Fruit fly (Drosophila melanogaster): ENCODE data around the gene Syx17.

The Syx17 gene

DNA sequence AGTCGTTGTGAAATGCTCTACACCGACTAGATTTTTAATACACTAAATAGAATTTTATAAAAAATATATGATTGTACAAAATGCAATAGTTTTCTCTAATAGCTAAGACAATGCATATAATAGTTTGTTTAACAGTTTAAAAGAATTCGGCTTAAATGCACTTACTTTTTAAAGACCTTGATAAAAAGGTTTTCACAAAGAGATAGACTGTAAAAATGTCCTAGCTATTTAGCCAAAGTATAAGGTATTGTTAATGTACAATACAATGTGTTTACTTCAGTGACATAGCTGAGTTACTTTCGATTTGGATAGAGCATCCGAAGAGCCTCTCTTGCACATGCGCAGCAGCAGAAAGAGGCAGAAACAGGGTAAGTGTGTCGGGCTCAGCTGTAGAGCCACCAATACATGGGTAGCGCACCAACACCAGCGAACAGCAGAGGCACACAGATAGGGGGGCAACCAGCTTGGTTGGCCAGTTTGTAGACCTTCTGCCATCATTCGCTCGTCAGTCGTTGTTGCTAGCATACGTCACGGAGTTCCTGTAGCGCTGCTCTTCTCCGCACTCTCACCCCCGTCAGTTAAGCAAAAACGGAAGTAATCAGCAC is 3.5 kb downstream of the Syx17 start, which contains the start of gene TP53INP (continued):
- TF ChIP-seq Hmr (GFP tag; optimal IDR thresholded peaks at IDR 0.05) (peak; percentile 92), CG10147 (GFP tag; optimal IDR thresholded peaks at IDR 0.05) (peak; percentile 93), gsb-n (tag; optimal IDR thresholded peaks at IDR 0.05) (peak; percentile 81), jigr1 (GFP tag; IDR thresholded peaks at IDR 0.05) (peak; percentile 73), klu (GFP tag; IDR thresholded peaks at IDR 0.05) (peak; percentile 69; the same call in 1 of the 2 replicates), HLH4C (GFP tag; IDR thresholded peaks at IDR 0.05; ENCODE audit: partially characterized antibody) (no peak), CG2678 (tag; optimal IDR thresholded peaks at IDR 0.05) (peak; percentile 95), Kr (GFP tag; optimal IDR thresholded peaks at IDR 0.05) (no peak), ase (GFP tag; IDR thresholded peaks at IDR 0.05) (peak; percentile 48; the same call in 2 of the 3 replicates), CG13287 (GFP tag; IDR thresholded peaks at IDR 0.05; ENCODE audit: partially characterized antibody) (peak; percentile 28; the same call in 1 of the 2 replicates), insv (GFP tag; optimal IDR thresholded peaks at IDR 0.05) (peak in 1 of 2 experiments; percentile 66), org-1 (GFP tag; optimal IDR thresholded peaks at IDR 0.05) (peak; percentile 91), CG10979 (tag; optimal IDR thresholded peaks at IDR 0.05) (peak; percentile 93), pum (GFP tag; optimal IDR thresholded peaks at IDR 0.05) (peak; percentile 75), zfh1 (GFP tag; IDR thresholded peaks at IDR 0.05) (peak; percentile 60; the same call in 2 of the 3 replicates), dm (GFP tag; optimal IDR thresholded peaks at IDR 0.05) (peak; percentile 63), CG3995 (GFP tag; optimal IDR thresholded peaks at IDR 0.05) (no peak), sna (GFP tag; IDR thresholded peaks at IDR 0.05; ENCODE audit: partially characterized antibody) (no peak), hth (optimal IDR thresholded peaks at IDR 0.05) (no peak), CG6272 (GFP tag; IDR thresholded peaks at IDR 0.05) (0 out of 2 replicates have a peak, but pooled peaks have one; percentile 20), ac (GFP tag; optimal IDR thresholded peaks at IDR 0.05) (peak; percentile 71), bsh (GFP tag; optimal IDR thresholded peaks at IDR 0.05) (peak; percentile 86 to 87), CG4328 (GFP tag; optimal IDR thresholded peaks at IDR 0.05) (peak; percentile 77), vnd (GFP tag; IDR thresholded peaks at IDR 0.05; ENCODE audit: partially characterized antibody) (no peak; the same call in 2 of the 3 replicates), CG1647 (GFP tag; optimal IDR thresholded peaks at IDR 0.05) (peak; percentile 41), pzg (GFP tag; optimal IDR thresholded peaks at IDR 0.05) (no peak), CG15514 (GFP tag; optimal IDR thresholded peaks at IDR 0.05) (peak; percentile 48), Max (GFP tag; optimal IDR thresholded peaks at IDR 0.05) (peak; percentile 90), Bteb2 (GFP tag; optimal IDR thresholded peaks at IDR 0.05) (peak; percentile 71), lab (GFP tag; optimal IDR thresholded peaks at IDR 0.05) (peak; percentile 87), bab2 (GFP tag; optimal IDR thresholded peaks at IDR 0.05) (peak; percentile 62), Dp (GFP tag; optimal IDR thresholded peaks at IDR 0.05) (no peak), ssp (GFP tag; IDR thresholded peaks at IDR 0.05) (peak; percentile 49; the same call in 1 of the 2 replicates), mirr (GFP tag; optimal IDR thresholded peaks at IDR 0.05) (peak; percentile 12), Dll (GFP tag; IDR thresholded peaks at IDR 0.05; ENCODE audit: partially characterized antibody) (no peak), esg (GFP tag; conservative IDR thresholded peaks at IDR 0.05) (peak; percentile 83), pnt (GFP tag; optimal IDR thresholded peaks at IDR 0.05) (peak; percentile 67), zf30C (GFP tag; optimal IDR thresholded peaks at IDR 0.05) (no peak), sens-2 (GFP tag; IDR thresholded peaks at IDR 0.05) (no peak), CG12769 (tag; optimal IDR thresholded peaks at IDR 0.05) (peak; percentile 52), HLH3B (GFP tag; IDR thresholded peaks at IDR 0.05) (peak; percentile 68), corto (GFP tag; optimal IDR thresholded peaks at IDR 0.05) (peak; percentile 61), CG34422 (GFP tag; IDR thresholded peaks at IDR 0.05) (no peak; the same call in 1 of the 3 replicates), CG17829 (tag; optimal IDR thresholded peaks at IDR 0.05) (peak; percentile 89), Dek (tag; optimal IDR thresholded peaks at IDR 0.05) (peak; percentile 82), CG3065 (GFP tag; optimal IDR thresholded peaks at IDR 0.05) (peak; percentile 51), Ada2b (GFP tag; IDR thresholded peaks at IDR 0.05) (0 out of 2 replicates have a peak, but pooled peaks have one; percentile 41), h (optimal IDR thresholded peaks at IDR 0.05) (no peak), CG10462 (GFP tag; optimal IDR thresholded peaks at IDR 0.05) (peak; percentile 84)
